Fruit fly (Drosophila melanogaster) whole organism, embryonic: ENCODE results near the gene ZnT77C.
A peak's percentile ranks its signal among the peaks of the same experiment; 100 is the strongest.

Experiments
- Asciz ChIP-seq: fragments of 200-800 bp; sonication (Bioruptor generic); optimal IDR thresholded peaks from 2 replicates; lab custom pipeline; 2017; ENCODE audit warnings: missing biosample characterization, mild to moderate bottlenecking, missing genetic modification characterization, missing genetic modification reagents
- B-H2 ChIP-seq: fragments of 200-800 bp; sonication (Bioruptor generic); optimal IDR thresholded peaks from 2 replicates; lab custom pipeline; 2018; ENCODE audit warnings: missing biosample characterization, mild to moderate bottlenecking, missing genetic modification characterization
- BEAF-32 ChIP-seq: fragments of 200-800 bp; sonication (Bioruptor generic); optimal IDR thresholded peaks from 3 replicates; lab custom pipeline; 2017; ENCODE audit warnings: missing biosample characterization, missing genetic modification characterization, mild to moderate bottlenecking, moderate library complexity, missing genetic modification reagents
- Blimp-1 ChIP-seq: fragments of 200-800 bp; sonication (Bioruptor generic); optimal IDR thresholded peaks from 3 replicates; lab custom pipeline; 2018; ENCODE audit warnings: missing biosample characterization, missing genetic modification characterization, mild to moderate bottlenecking, moderate library complexity, missing genetic modification reagents
- CG10543 ChIP-seq: fragments of 200-800 bp; sonication (Bioruptor generic); optimal IDR thresholded peaks from 3 replicates; lab custom pipeline; 2017; ENCODE audit warnings: missing biosample characterization, mild to moderate bottlenecking, missing genetic modification characterization, moderate library complexity
- CG12071 ChIP-seq: fragments of 200-800 bp; sonication (Bioruptor generic); optimal IDR thresholded peaks from 3 replicates; lab custom pipeline; 2018; ENCODE audit warnings: missing biosample characterization, mild to moderate bottlenecking, missing genetic modification characterization
- CG12299 ChIP-seq: fragments of 200-800 bp; sonication (Bioruptor generic); optimal IDR thresholded peaks from 2 replicates; lab custom pipeline; 2018; ENCODE audit warnings: missing biosample characterization, mild to moderate bottlenecking, missing genetic modification characterization
- CG12659 ChIP-seq: fragments of 200-800 bp; sonication (Bioruptor generic); optimal IDR thresholded peaks from 3 replicates; lab custom pipeline; 2017; ENCODE audit warnings: mild to moderate bottlenecking, missing biosample characterization, missing genetic modification reagents, missing genetic modification characterization
- CG13424 ChIP-seq: fragments of 200-800 bp; sonication (Bioruptor generic); optimal IDR thresholded peaks from 2 replicates; lab custom pipeline; 2019; ENCODE audit warnings: missing biosample characterization, mild to moderate bottlenecking, missing genetic modification characterization, moderate library complexity
- CG13894 ChIP-seq: fragments of 200-800 bp; sonication (Bioruptor generic); optimal IDR thresholded peaks from 3 replicates; lab custom pipeline; 2018; ENCODE audit warnings: missing biosample characterization, mild to moderate bottlenecking, missing genetic modification characterization, moderate library complexity
- CG1603 ChIP-seq: fragments of 200-800 bp; sonication (Bioruptor generic); optimal IDR thresholded peaks from 2 replicates; lab custom pipeline; 2019; ENCODE audit warnings: missing biosample characterization, mild to moderate bottlenecking, missing genetic modification characterization, moderate library complexity
- CG17568 ChIP-seq: fragments of 200-800 bp; sonication (Bioruptor generic); optimal IDR thresholded peaks from 2 replicates; lab custom pipeline; 2018; ENCODE audit warnings: missing biosample characterization, mild to moderate bottlenecking, missing genetic modification characterization, moderate library complexity
- CG17912 ChIP-seq: fragments of 200-800 bp; sonication (Bioruptor generic); optimal IDR thresholded peaks from 2 replicates; lab custom pipeline; 2018; ENCODE audit warnings: missing biosample characterization, mild to moderate bottlenecking, missing genetic modification characterization
- CG18599 ChIP-seq: fragments of 200-800 bp; sonication (Bioruptor generic); optimal IDR thresholded peaks from 3 replicates; lab custom pipeline; 2017; ENCODE audit warnings: missing biosample characterization, missing genetic modification characterization, mild to moderate bottlenecking, moderate library complexity, missing genetic modification reagents
- CG33557 ChIP-seq: fragments of 200-800 bp; sonication (Bioruptor generic); optimal IDR thresholded peaks from 2 replicates; lab custom pipeline; 2019; ENCODE audit warnings: missing biosample characterization, mild to moderate bottlenecking, missing genetic modification characterization, moderate library complexity
- CG4328 ChIP-seq: fragments of 200-800 bp; sonication (Bioruptor generic); optimal IDR thresholded peaks from 3 replicates; lab custom pipeline; 2017; ENCODE audit warnings: missing biosample characterization, missing genetic modification reagents, missing genetic modification characterization
- CG4707 ChIP-seq: fragments of 200-800 bp; sonication (Bioruptor generic); optimal IDR thresholded peaks from 2 replicates; lab custom pipeline; 2018; ENCODE audit warnings: missing biosample characterization, mild to moderate bottlenecking, missing genetic modification characterization, moderate library complexity
- CG6854 ChIP-seq: fragments of 200-800 bp; sonication (Bioruptor generic); optimal IDR thresholded peaks from 3 replicates; lab custom pipeline; 2017; ENCODE audit warnings: missing biosample characterization, mild to moderate bottlenecking, missing genetic modification characterization
- CG7839 ChIP-seq: fragments of 200-800 bp; sonication (Bioruptor generic); optimal IDR thresholded peaks from 3 replicates; lab custom pipeline; 2018; ENCODE audit warnings: missing biosample characterization, mild to moderate bottlenecking, missing genetic modification characterization, moderate library complexity
- CG8290 ChIP-seq, 3 experiments: fragments of 200-800 bp; sonication (Bioruptor generic); optimal IDR thresholded peaks; 2 replicates each; lab custom pipeline; 2016 to 2019; ENCODE audit warnings: missing biosample characterization in 3 of 3, missing genetic modification characterization in 3 of 3, mild to moderate bottlenecking in 2 of 3, moderate library complexity in 1 of 3
- CrebB ChIP-seq: fragments of 200-800 bp; sonication (Bioruptor generic); optimal IDR thresholded peaks from 3 replicates; lab custom pipeline; 2018; ENCODE audit warnings: missing biosample characterization, mild to moderate bottlenecking, missing genetic modification characterization
- D19B ChIP-seq: fragments of 200-800 bp; sonication (Bioruptor generic); optimal IDR thresholded peaks from 2 replicates; lab custom pipeline; 2017; ENCODE audit warnings: missing biosample characterization, mild to moderate bottlenecking, missing genetic modification characterization
- Dad ChIP-seq: fragments of 200-800 bp; sonication (Bioruptor generic); optimal IDR thresholded peaks from 3 replicates; lab custom pipeline; 2016; ENCODE audit warnings: missing biosample characterization, missing genetic modification characterization
- Hand ChIP-seq: fragments of 200-800 bp; sonication (Bioruptor generic); optimal IDR thresholded peaks from 2 replicates; lab custom pipeline; 2017; ENCODE audit warnings: mild to moderate bottlenecking, missing biosample characterization, missing genetic modification reagents, missing genetic modification characterization
- Jarid2 ChIP-seq: fragments of 200-800 bp; sonication (Bioruptor generic); optimal IDR thresholded peaks from 3 replicates; lab custom pipeline; 2017; ENCODE audit warnings: mild to moderate bottlenecking, missing biosample characterization, missing genetic modification reagents, missing genetic modification characterization
- Med ChIP-seq: fragments of 200-800 bp; sonication (Bioruptor generic); peaks from one replicate; lab custom pipeline; 2016; ENCODE audit warnings: missing biosample characterization, missing genetic modification characterization, mild to moderate bottlenecking, inconsistent platforms, moderate library complexity
- Mes4 ChIP-seq: fragments of 200-800 bp; sonication (Bioruptor generic); optimal IDR thresholded peaks from 2 replicates; lab custom pipeline; 2016; ENCODE audit warnings: missing biosample characterization, missing genetic modification characterization
- NfI ChIP-seq: fragments of 200-800 bp; sonication (Bioruptor generic); optimal IDR thresholded peaks from 3 replicates; lab custom pipeline; 2018; ENCODE audit warnings: missing biosample characterization, mild to moderate bottlenecking, missing genetic modification characterization, moderate library complexity
- Rfx ChIP-seq: fragments of 200-800 bp; sonication (Bioruptor generic); IDR thresholded peaks from 2 replicates; pipeline ENCODE4 v1.3.6; 2022; ENCODE audit warnings: missing biosample characterization, missing genetic modification characterization
- Sry-β ChIP-seq: fragments of 200-800 bp; sonication (Bioruptor generic); optimal IDR thresholded peaks from 2 replicates; lab custom pipeline; 2018; ENCODE audit warnings: missing biosample characterization, mild to moderate bottlenecking, missing genetic modification characterization, moderate library complexity
- Tbp ChIP-seq: fragments of >200 bp; optimal IDR thresholded peaks from 2 replicates; lab custom pipeline; 2018; ENCODE audit warnings: missing biosample characterization, missing genetic modification characterization
- Vsx1 ChIP-seq: fragments of 200-800 bp; sonication (Bioruptor generic); optimal IDR thresholded peaks from 2 replicates; lab custom pipeline; 2017; ENCODE audit warnings: missing biosample characterization, mild to moderate bottlenecking, missing genetic modification characterization, missing genetic modification reagents
- br ChIP-seq: fragments of >200 bp; optimal IDR thresholded peaks from 2 replicates; lab custom pipeline; 2017
- caup ChIP-seq: fragments of 200-800 bp; sonication (Bioruptor generic); optimal IDR thresholded peaks from 3 replicates; lab custom pipeline; 2017; ENCODE audit warnings: missing biosample characterization, mild to moderate bottlenecking, missing genetic modification characterization, moderate library complexity; ENCODE audit not compliant: severe bottlenecking
- chif ChIP-seq, 2 experiments: fragments of 200-800 bp; sonication (Bioruptor generic); optimal IDR thresholded peaks; 3 replicates each; lab custom pipeline; 2016; ENCODE audit warnings: missing biosample characterization in 2 of 2, missing genetic modification characterization in 2 of 2
- corto ChIP-seq: fragments of 200-800 bp; sonication (Bioruptor generic); optimal IDR thresholded peaks from 2 replicates; lab custom pipeline; 2016; ENCODE audit warnings: missing biosample characterization, mild to moderate bottlenecking, missing genetic modification characterization, moderate library complexity
- exex ChIP-seq: fragments of 200-800 bp; sonication (Bioruptor generic); optimal IDR thresholded peaks from 4 replicates; lab custom pipeline; 2018; ENCODE audit warnings: missing biosample characterization, mild to moderate bottlenecking, missing genetic modification characterization, moderate library complexity
- eyg ChIP-seq: fragments of 200-800 bp; sonication (Bioruptor generic); optimal IDR thresholded peaks from 3 replicates; lab custom pipeline; 2016; ENCODE audit warnings: missing biosample characterization, missing genetic modification characterization
- fd64A ChIP-seq: fragments of 200-800 bp; sonication (Bioruptor generic); optimal IDR thresholded peaks from 3 replicates; lab custom pipeline; 2018; ENCODE audit warnings: missing biosample characterization, mild to moderate bottlenecking, missing genetic modification characterization
- ham ChIP-seq: fragments of 200-800 bp; sonication (Bioruptor generic); IDR thresholded peaks from 2 replicates; pipeline ENCODE4 v1.3.6; 2022; ENCODE audit warnings: missing biosample characterization, missing genetic modification characterization
- lbe ChIP-seq: fragments of 200-800 bp; sonication (Bioruptor generic); optimal IDR thresholded peaks from 2 replicates; lab custom pipeline; 2016; ENCODE audit warnings: missing biosample characterization, mild to moderate bottlenecking, missing genetic modification characterization
- mirr ChIP-seq: fragments of 200-800 bp; sonication (Bioruptor generic); optimal IDR thresholded peaks from 3 replicates; lab custom pipeline; 2018; ENCODE audit warnings: missing biosample characterization, mild to moderate bottlenecking, missing genetic modification characterization
- onecut ChIP-seq: fragments of 200-800 bp; sonication (Bioruptor generic); IDR thresholded peaks from 2 replicates; pipeline ENCODE4 v1.3.6; 2022; ENCODE audit warnings: missing biosample characterization, missing genetic modification characterization
- schlank ChIP-seq: fragments of 200-800 bp; sonication (Bioruptor generic); optimal IDR thresholded peaks from 2 replicates; lab custom pipeline; 2018; ENCODE audit warnings: missing biosample characterization, mild to moderate bottlenecking, missing genetic modification characterization
- seq ChIP-seq: fragments of 200-800 bp; sonication (Bioruptor generic); IDR thresholded peaks from 2 replicates; pipeline ENCODE4 v1.3.6; 2022; ENCODE audit warnings: missing biosample characterization, missing genetic modification characterization
- so ChIP-seq: fragments of 200-800 bp; sonication (Bioruptor generic); IDR thresholded peaks from 3 replicates; pipeline ENCODE4 v1.3.6; 2022; ENCODE audit warnings: missing biosample characterization, missing genetic modification characterization
- tap ChIP-seq: fragments of 200-800 bp; optimal IDR thresholded peaks from 3 replicates; lab custom pipeline; 2019; ENCODE audit warnings: missing biosample characterization, mild to moderate bottlenecking, missing genetic modification characterization, moderate library complexity
- unpg ChIP-seq: fragments of 200-800 bp; sonication (Bioruptor generic); optimal IDR thresholded peaks from 3 replicates; lab custom pipeline; 2018; ENCODE audit warnings: missing biosample characterization, mild to moderate bottlenecking, missing genetic modification characterization, moderate library complexity
- z ChIP-seq: fragments of 200-800 bp; sonication (Bioruptor generic); IDR thresholded peaks from 3 replicates; pipeline ENCODE4 v1.3.6; 2022; ENCODE audit warnings: missing biosample characterization, missing genetic modification characterization

Gene ZnT77C

dm6 chr3L:20447957-20448356 is 46.8 kb downstream of the ZnT77C start (continued):
- TF ChIP-seq Dad = no peak
- peak; percentile 6 for TF ChIP-seq CG4328 (GFP tag; lab: Kevin White, UChicago)
- peak; percentile 49 for TF ChIP-seq CG12299 (tag; lab: Kevin White, UChicago)
- TF ChIP-seq z (GFP tag; lab: Robert Waterston, UW) = no peak
- peak; percentile 52 for TF ChIP-seq CG18599 (GFP tag; lab: Kevin White, UChicago)
- TF ChIP-seq CG12071 (GFP tag; lab: Kevin White, UChicago) = peak; percentile 67
- peak; percentile 28 for TF ChIP-seq exex (tag; lab: Kevin White, UChicago)
- TF ChIP-seq Jarid2 = peak; percentile 0
- peak; percentile 1 for TF ChIP-seq fd64A
- peak; percentile 25; the same call in 1 of the 2 replicates for TF ChIP-seq Rfx
- TF ChIP-seq CG7839 (tag; lab: Kevin White, UChicago) = peak; percentile 2
- no peak for TF ChIP-seq CG13894 (tag; lab: Kevin White, UChicago)
- peak; percentile 55 for TF ChIP-seq CG33557 (GFP tag; lab: Kevin White, UChicago)
- TF ChIP-seq so (GFP tag; lab: Robert Waterston, UW) = peak; percentile 12; the same call in 1 of the 3 replicates
- TF ChIP-seq Sry-β (GFP tag; lab: Kevin White, UChicago) = peak; percentile 15
- peak; percentile 61 for TF ChIP-seq lbe (GFP tag; lab: Kevin White, UChicago)
- peak; percentile 77 for TF ChIP-seq Med
- TF ChIP-seq caup = peak; percentile 71
- peak; percentile 7 for TF ChIP-seq CG4707 (GFP tag; lab: Kevin White, UChicago)
- TF ChIP-seq CG12659 (GFP tag; lab: Kevin White, UChicago) = peak; percentile 23
- peak; percentile 20 for TF ChIP-seq mirr
- TF ChIP-seq Vsx1 (GFP tag; lab: Kevin White, UChicago) = peak; percentile 69
- TF ChIP-seq Tbp = no peak
- peak; percentile 49 for TF ChIP-seq CG10543 (GFP tag; lab: Kevin White, UChicago)
- TF ChIP-seq D19B (GFP tag; lab: Kevin White, UChicago) = peak; percentile 9
- peak; percentile 42 for TF ChIP-seq tap (tag; lab: Kevin White, UChicago)
- peak; percentile 47 for TF ChIP-seq Asciz
- TF ChIP-seq CG17912 = peak; percentile 21
- TF ChIP-seq schlank = peak; percentile 63
- peak; percentile 68 for TF ChIP-seq CG17568 (GFP tag; lab: Kevin White, UChicago)
- TF ChIP-seq Mes4 = no peak
- no peak for TF ChIP-seq BEAF-32 (GFP tag; lab: Kevin White, UChicago)
- TF ChIP-seq onecut = peak; percentile 8; the same call in 1 of the 2 replicates
- TF ChIP-seq CG8290 (GFP tag; optimal IDR thresholded peaks at IDR 0.05; lab: Kevin White, UChicago) = no peak
- TF ChIP-seq CG8290 (tag; optimal IDR thresholded peaks at IDR 0.05; lab: Kevin White, UChicago) = peak in 1 of 2 experiments; percentile 72
- no peak for TF ChIP-seq corto (GFP tag; lab: Kevin White, UChicago)
- TF ChIP-seq seq (GFP tag; lab: Robert Waterston, UW) = 0 out of 2 replicates have a peak, but pooled peaks have one; percentile 23
- peak; percentile 7 for TF ChIP-seq Blimp-1 (GFP tag; lab: Kevin White, UChicago)
- TF ChIP-seq B-H2 = peak; percentile 30
- TF ChIP-seq CG13424 (tag; lab: Kevin White, UChicago) = peak; percentile 27
- TF ChIP-seq eyg (GFP tag; lab: Kevin White, UChicago) = no peak
- TF ChIP-seq br (lab: Kevin White, UChicago) = no peak
- peak; percentile 74 for TF ChIP-seq CG6854 (GFP tag; lab: Kevin White, UChicago)
- TF ChIP-seq CrebB (tag; lab: Kevin White, UChicago) = peak; percentile 59
- TF ChIP-seq NfI (GFP tag; lab: Kevin White, UChicago) = peak; percentile 45
- peak; percentile 2 for TF ChIP-seq CG1603 (tag; lab: Kevin White, UChicago)
- no peak for TF ChIP-seq ham
- no peak for TF ChIP-seq chif (GFP tag; optimal IDR thresholded peaks at IDR 0.05; lab: Kevin White, UChicago)
- TF ChIP-seq unpg = peak; percentile 54
- TF ChIP-seq Hand (GFP tag; lab: Kevin White, UChicago) = peak; percentile 20
